Fruit fly (Drosophila melanogaster): ENCODE measurements around the gene FarO.
A peak's percentile ranks its signal among the peaks of the same experiment; 100 is the strongest.

The FarO gene

dm6 chrX:2168485-2169199 is 35.0 kb downstream of the FarO start:
- TF ChIP-seq Myc (optimal IDR thresholded peaks at IDR 0.05) (no peak), psq (optimal IDR thresholded peaks at IDR 0.05) (no peak), insv (optimal IDR thresholded peaks at IDR 0.05) (no peak), h (optimal IDR thresholded peaks at IDR 0.05) (no peak), ttk (optimal IDR thresholded peaks at IDR 0.05) (no peak), Sin3A (optimal IDR thresholded peaks at IDR 0.05) (no peak)

DNA sequence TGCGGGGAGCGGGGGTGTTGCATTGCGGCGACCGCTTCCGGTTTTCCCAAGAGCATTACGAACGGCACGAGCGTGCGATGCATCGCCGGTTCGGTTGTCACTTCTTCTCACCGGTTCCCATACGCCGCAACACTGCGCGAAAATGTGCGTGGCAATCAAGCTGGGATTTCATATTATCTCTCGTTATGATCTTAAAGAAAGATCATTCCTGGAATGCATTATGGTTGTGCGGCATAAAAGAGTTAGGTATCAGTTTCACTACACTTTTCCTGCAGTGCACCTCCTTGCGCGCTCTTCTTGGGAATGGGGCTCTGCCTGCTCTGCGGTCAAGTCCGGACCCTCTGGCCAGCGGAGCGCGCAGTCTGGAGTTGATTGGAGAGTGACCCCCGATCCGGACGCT is 37.5 kb downstream of the FarO start:
- TF ChIP-seq insv (optimal IDR thresholded peaks at IDR 0.05) = no peak
- TF ChIP-seq psq (optimal IDR thresholded peaks at IDR 0.05) = no peak
- no peak for TF ChIP-seq Myc (optimal IDR thresholded peaks at IDR 0.05)
- no peak for TF ChIP-seq Sin3A (optimal IDR thresholded peaks at IDR 0.05)
- TF ChIP-seq ttk (optimal IDR thresholded peaks at IDR 0.05) = no peak
- no peak for TF ChIP-seq h (optimal IDR thresholded peaks at IDR 0.05)

DNA sequence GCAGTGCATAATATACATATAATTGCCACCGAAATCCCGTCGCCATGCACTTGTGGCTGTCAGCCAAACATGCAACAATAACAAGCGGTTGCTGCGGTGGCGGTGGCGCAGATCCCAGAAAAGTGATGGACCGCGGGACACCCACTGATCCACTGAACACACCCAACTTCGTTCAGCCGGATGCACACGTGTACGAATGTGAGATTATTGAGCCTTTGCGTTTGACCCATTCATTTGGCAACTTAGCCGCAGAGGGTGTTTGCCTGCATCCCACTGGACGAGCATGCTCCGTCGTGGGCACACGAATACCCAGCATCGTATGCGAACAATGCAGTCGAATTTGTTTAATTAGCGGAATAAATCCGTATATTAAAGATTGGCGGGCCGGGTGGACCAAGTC is 38.3 kb downstream of the FarO start:
- TF ChIP-seq ttk (optimal IDR thresholded peaks at IDR 0.05) = no peak
- TF ChIP-seq Sin3A (optimal IDR thresholded peaks at IDR 0.05) = no peak
- TF ChIP-seq Myc (optimal IDR thresholded peaks at IDR 0.05) = no peak
- no peak for TF ChIP-seq psq (optimal IDR thresholded peaks at IDR 0.05)

DNA sequence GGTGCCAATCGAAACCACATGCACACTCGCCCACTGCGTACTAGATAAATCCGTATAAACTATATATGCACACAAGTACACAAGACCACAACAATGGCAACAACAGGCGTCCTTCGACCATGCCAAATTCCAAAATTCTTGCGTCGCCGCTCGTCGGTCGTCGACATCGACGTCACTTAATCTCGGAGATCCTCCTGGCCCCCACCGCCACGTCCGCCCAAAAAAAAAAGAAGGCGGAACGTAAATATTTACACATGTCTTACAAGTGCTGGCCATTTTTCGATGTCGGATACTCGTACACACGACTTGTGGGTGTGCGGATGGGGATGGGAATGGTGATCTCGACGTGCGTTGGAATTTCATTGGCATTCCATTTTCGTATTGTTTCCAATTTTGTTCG is 40.3 kb downstream of the FarO start:
- no peak for TF ChIP-seq psq (optimal IDR thresholded peaks at IDR 0.05)
- no peak for TF ChIP-seq Myc (optimal IDR thresholded peaks at IDR 0.05)
- no peak for TF ChIP-seq Sin3A (optimal IDR thresholded peaks at IDR 0.05)
- TF ChIP-seq ttk (optimal IDR thresholded peaks at IDR 0.05) = no peak
- TF ChIP-seq insv (optimal IDR thresholded peaks at IDR 0.05) = no peak
- TF ChIP-seq h (optimal IDR thresholded peaks at IDR 0.05) = no peak

DNA sequence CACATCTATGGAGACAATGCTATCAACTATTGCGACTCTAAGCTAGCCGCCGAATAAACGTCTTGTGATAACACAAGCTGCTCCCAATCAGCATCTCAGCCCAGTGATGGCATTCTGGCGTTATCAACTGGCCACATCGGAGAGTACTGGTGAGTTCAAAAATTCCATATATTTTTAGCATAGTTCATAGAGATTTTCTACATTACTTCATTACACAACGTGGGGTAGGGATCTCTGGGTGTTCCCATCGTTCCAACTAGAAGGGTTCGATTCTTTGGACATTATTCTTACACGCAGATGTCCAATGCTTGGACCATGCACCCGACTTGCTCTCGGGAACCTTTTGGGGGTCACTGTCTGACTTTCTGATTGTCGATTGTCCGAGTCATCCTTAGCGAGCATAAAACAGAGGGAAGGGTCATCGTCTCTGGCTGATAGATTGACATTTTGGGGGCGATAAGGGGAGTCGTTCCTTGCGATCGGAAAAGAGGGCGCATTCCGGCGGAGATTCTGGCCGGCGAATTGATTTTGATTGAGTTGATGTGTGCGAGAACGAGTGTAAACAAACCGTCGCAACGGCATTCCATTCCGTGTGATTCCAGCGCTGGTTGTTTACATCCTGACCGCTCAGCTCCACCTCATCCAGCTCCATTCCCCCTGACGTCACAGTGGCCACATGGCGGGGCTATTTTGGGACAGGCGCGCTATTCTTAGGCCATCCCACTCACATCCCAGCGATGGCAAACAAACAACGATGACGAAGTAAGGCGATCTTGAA is 41.3 kb downstream of the FarO start, which contains the start of the genes Cyp4d1 and CG3630:
Gene Cyp4d1, minus strand, starts transcription at position 51 of the 778 bp plus-strand sequence.
Gene CG3630, plus strand, starts transcription at position 67 of the 778 bp plus-strand sequence.
- TF ChIP-seq Sin3A (optimal IDR thresholded peaks at IDR 0.05) = no peak
- no peak for TF ChIP-seq Myc (optimal IDR thresholded peaks at IDR 0.05)
- TF ChIP-seq psq (optimal IDR thresholded peaks at IDR 0.05) = no peak
- no peak for TF ChIP-seq h (optimal IDR thresholded peaks at IDR 0.05)
- no peak for TF ChIP-seq insv (optimal IDR thresholded peaks at IDR 0.05)
- TF ChIP-seq ttk (optimal IDR thresholded peaks at IDR 0.05) = no peak

DNA sequence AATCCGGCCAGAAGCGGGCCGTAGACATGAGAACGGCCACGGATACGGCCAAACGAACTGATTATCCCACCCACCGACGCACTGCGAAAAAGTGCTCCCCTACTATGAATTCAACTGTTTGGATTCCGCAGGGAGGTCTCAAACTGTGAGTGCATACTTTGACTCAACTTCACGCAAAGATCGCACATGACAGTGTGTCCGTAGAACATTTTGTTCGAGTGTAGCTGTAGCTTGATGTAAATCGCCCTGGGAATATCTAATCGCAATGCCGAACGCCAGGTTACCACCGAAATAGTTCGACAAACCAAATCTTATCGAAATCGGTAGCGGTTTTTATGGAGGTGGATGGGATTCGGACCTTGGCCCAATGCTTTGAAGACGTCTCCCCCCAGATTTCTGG is 42.6 kb downstream of the FarO start:
- TF ChIP-seq Sin3A (optimal IDR thresholded peaks at IDR 0.05) (no peak), h (optimal IDR thresholded peaks at IDR 0.05) (no peak), psq (optimal IDR thresholded peaks at IDR 0.05) (no peak), ttk (optimal IDR thresholded peaks at IDR 0.05) (no peak), insv (optimal IDR thresholded peaks at IDR 0.05) (no peak), Myc (optimal IDR thresholded peaks at IDR 0.05) (no peak)

DNA sequence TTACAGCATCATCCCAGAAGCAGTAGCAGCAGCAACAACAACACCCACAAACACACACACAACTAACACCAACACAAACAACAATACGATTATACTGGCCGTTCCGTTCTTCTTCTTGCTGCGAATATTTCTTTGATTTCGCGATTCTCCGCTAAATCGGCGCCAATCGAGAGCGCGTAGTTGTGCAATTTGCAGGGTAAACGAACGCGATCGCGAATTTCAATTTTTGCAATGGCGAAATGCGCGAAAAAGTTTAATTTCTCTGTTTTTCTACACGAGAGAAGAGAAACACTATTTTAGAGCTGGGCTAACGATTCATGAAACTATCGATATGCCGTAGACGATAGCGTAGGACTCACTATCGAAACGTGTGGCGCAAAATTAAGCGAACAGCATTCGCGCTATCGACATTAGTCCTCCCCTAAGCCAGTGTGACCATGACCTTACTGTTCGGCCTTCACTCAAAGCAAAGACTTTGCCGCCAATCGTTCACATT is 45.0 kb downstream of the FarO start, which contains the start of gene wapl:
Gene wapl, minus strand, starts transcription at position 316 of the 496 bp plus-strand sequence.
- no peak for TF ChIP-seq psq (optimal IDR thresholded peaks at IDR 0.05)
- no peak for TF ChIP-seq insv (optimal IDR thresholded peaks at IDR 0.05)
- no peak for TF ChIP-seq ttk (optimal IDR thresholded peaks at IDR 0.05)

DNA sequence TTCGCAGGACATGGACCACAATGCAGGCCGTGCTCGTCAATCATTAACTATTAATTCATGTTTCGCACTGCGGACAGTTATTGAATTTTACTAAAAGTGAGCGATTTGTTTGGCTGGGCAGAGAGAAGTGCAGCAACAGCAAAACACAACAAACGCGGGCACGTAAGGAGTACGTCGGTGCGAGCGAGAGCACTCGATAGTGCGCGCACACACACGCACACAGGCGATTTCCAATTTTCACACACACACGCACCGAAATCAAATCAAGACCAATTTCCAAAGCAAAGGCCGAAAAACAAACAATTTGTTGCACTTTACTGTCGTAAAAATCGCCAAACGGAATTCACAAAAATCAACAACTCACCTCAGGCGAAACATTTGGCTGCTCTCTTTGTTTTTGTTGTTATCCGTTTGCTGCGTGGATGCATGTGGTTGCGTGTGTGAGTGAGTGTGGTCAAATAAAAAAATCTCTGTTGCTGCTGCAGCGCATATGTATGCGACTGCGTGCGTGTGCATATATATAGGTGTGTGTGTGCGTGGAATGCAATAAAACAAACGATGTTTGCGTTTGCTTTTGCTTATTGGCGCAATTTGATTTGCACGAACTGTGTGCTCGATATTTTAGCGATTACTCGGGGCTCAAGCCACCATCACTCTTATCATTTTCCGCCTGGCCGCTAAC is 45.6 kb downstream of the FarO start:
- TF ChIP-seq h (optimal IDR thresholded peaks at IDR 0.05) = no peak
- TF ChIP-seq ttk (optimal IDR thresholded peaks at IDR 0.05) = no peak
- TF ChIP-seq Sin3A (optimal IDR thresholded peaks at IDR 0.05) = no peak
- no peak for TF ChIP-seq insv (optimal IDR thresholded peaks at IDR 0.05)
- TF ChIP-seq psq (optimal IDR thresholded peaks at IDR 0.05) = no peak
- TF ChIP-seq Myc (optimal IDR thresholded peaks at IDR 0.05) = no peak

DNA sequence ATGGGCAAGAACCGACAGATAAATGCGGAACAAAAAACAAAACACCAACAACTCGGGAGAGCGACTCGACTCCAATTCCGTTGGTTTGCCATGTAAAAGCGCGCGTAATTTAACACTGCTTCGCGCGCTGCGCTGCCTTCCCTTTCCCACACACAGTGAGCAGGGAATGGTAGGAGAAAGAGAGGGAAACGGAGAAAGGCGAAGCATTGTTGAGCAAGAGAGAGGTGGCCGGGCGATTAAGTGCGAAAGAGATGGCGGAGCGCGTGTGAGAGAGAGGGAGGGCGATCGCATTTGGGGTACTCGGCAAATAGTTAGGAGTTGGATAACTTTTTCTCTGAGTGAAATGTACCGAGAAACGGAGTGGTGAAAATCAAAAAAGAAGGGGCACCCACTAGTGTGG is 47.8 kb downstream of the FarO start:
- TF ChIP-seq insv (optimal IDR thresholded peaks at IDR 0.05) (peak; percentile 88), h (optimal IDR thresholded peaks at IDR 0.05) (peak; percentile 74), Sin3A (optimal IDR thresholded peaks at IDR 0.05) (no peak), ttk (optimal IDR thresholded peaks at IDR 0.05) (no peak), psq (optimal IDR thresholded peaks at IDR 0.05) (no peak), Myc (optimal IDR thresholded peaks at IDR 0.05) (no peak)

Data from Kc167 (cell line).